Fruit fly (Drosophila melanogaster) whole organism, prepupa: ENCODE results near the gene CG12057.

Experiments used
- CG11762 ChIP-seq: fragments of 200-800 bp; sonication (Bioruptor generic); optimal IDR thresholded peaks from 3 replicates; lab custom pipeline; 2016; ENCODE audit warnings: missing biosample characterization, missing genetic modification characterization; ENCODE audit not compliant: insufficient read depth
- Eip75B ChIP-seq: fragments of 200-800 bp; sonication (Bioruptor generic); optimal IDR thresholded peaks from 3 replicates; lab custom pipeline; 2016; ENCODE audit warnings: missing biosample characterization, missing genetic modification characterization

DNA sequence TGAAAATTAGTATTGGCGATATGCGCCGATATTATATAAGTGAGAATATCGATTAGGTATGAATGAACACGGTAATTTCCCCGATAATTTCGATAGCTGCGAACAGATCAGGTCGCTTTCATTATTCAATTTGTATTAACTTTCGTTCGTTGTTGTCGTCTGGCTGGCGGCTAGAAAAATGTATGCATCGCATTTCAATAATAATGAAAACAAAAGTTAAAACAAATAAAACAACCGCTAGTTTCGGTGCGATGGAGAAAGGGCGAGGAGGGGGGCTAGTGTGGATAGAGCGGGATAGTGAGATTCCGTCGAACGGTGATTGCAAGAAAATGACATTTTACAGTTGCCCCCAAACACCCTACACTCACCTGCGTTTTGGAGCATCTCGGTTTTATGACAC, 33.0 kb downstream of the CG12057 start:
- no peak for TF ChIP-seq CG11762
- TF ChIP-seq Eip75B (GFP tag; lab: Kevin White, UChicago), result no peak
